Worm (Caenorhabditis elegans): Measurements from ENCODE around the gene rpn-13.
A peak's percentile ranks its signal among the peaks of the same experiment; 100 is the strongest.

rpn-13 gene

DNA sequence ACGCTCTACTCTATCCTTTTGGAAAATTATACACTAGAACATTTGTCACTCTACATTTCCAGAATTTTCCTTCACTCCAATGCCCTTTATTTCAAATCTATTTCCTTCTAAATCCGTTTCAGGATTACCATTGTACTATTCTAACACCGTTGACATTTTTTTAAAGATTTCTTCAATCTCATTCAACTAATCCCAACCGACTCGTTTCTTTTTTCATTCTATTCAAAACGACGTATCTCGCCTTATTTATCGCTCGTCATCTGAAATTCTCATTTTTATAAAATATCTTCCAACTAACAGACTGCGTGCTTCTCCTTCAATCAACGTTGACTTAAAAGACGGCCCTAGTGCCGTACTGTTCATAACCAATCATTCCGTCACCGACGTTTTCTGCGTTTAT, 11.4 kb upstream of the rpn-13 start, which contains the start of gene akap-1:
Gene akap-1 (plus strand): TSS at position 301 of the 400 bp plus-strand sequence.
- TF ChIP-seq pax-3 (tag; optimal IDR thresholded peaks at IDR 0.05): peak; percentile 2
- no peak for TF ChIP-seq Y116A8C.19 (tag; optimal IDR thresholded peaks at IDR 0.05; ENCODE audit: borderline replicate concordance)

DNA sequence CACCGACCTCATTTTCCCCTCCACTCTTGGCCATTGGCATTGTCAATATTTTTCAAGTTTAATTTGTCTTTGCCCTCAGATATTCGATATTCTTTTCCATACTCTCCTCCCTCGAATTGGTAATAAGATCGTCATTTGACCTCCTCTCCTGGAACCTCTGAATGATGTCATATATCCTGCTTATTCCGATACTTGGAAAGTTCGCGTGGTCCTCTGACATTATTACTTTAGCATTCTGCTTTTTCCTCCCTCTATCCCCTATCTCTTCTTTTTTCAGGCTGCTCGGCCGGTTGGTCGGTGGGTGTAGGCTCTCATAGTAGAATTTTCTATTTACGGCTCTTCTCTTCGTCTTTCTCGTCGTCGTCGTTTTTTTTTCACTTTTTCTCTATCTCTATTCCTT, 10.7 kb upstream of the rpn-13 start:
- TF ChIP-seq ztf-4 (tag; optimal IDR thresholded peaks at IDR 0.05) (peak; percentile 10), nhr-12 (tag; optimal IDR thresholded peaks at IDR 0.05) (no peak), nhr-19 (GFP tag; conservative IDR thresholded peaks at IDR 0.05) (peak; percentile 18; the same call in 1 of the 2 replicates), swsn-7 (tag; optimal IDR thresholded peaks at IDR 0.05) (peak; percentile 54), unc-86 (tag; optimal IDR thresholded peaks at IDR 0.05) (peak; percentile 97), ceh-90 (tag; optimal IDR thresholded peaks at IDR 0.05) (no peak), nhr-71 (tag; optimal IDR thresholded peaks at IDR 0.05) (peak; percentile 81), dsc-1 (tag; optimal IDR thresholded peaks at IDR 0.05) (peak; percentile 5), ama-1 (optimal IDR thresholded peaks at IDR 0.05) (peak; percentile 27), egl-13 (tag; optimal IDR thresholded peaks at IDR 0.05) (peak; percentile 83), fkh-8 (tag; optimal IDR thresholded peaks at IDR 0.05) (peak; percentile 64), fkh-10 (GFP tag; optimal IDR thresholded peaks at IDR 0.05) (peak; percentile 88), isw-1 (GFP tag; IDR thresholded peaks at IDR 0.05) (no peak), nhr-47 (tag; optimal IDR thresholded peaks at IDR 0.05) (peak; percentile 71), lsy-2 (tag; optimal IDR thresholded peaks at IDR 0.05) (peak; percentile 10 to 24), lin-14 (GFP tag; optimal IDR thresholded peaks at IDR 0.05) (peak; percentile 85), lir-3 (tag; optimal IDR thresholded peaks at IDR 0.05; ENCODE audit: poor library complexity) (peak; percentile 15), jun-1 (tag; optimal IDR thresholded peaks at IDR 0.05) (no peak), tbx-2 (tag; optimal IDR thresholded peaks at IDR 0.05) (peak; percentile 54), ces-1 (GFP tag; optimal IDR thresholded peaks at IDR 0.05) (peak; percentile 21)

DNA sequence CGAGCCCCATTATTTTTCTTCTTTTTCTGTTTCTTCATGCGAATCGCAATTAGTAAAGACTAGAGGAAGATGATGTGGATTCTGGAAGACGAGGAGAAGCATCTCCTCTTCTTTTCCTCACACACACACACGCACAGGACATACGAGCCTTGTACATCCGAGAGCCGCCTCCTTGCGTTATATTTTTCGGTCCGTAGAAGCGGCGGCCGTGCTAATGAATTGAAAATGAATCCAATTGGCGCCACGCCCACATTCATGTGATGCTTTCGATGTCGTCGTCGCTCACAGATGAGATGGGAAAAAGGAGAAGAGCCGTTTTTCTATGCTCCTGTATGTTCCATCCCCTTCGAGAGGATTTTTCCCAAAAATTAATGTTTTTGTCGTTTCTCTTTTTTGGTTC, 9.7 kb upstream of the rpn-13 start:
- TF ChIP-seq fos-1 (tag; optimal IDR thresholded peaks at IDR 0.05): no peak
- no peak for TF ChIP-seq zag-1 (tag; optimal IDR thresholded peaks at IDR 0.05)
- TF ChIP-seq ceh-88 (GFP tag; IDR thresholded peaks at IDR 0.05): no peak
- peak; percentile 20 for TF ChIP-seq nhr-71 (tag; optimal IDR thresholded peaks at IDR 0.05)
- TF ChIP-seq sptf-1 (tag; optimal IDR thresholded peaks at IDR 0.05): no peak
- peak; percentile 63 for TF ChIP-seq ceh-63 (GFP tag; optimal IDR thresholded peaks at IDR 0.05)
- no peak for TF ChIP-seq ceh-90 (tag; optimal IDR thresholded peaks at IDR 0.05)
- no peak for TF ChIP-seq F16B12.6 (tag; optimal IDR thresholded peaks at IDR 0.05)
- peak; percentile 70 for TF ChIP-seq lin-14 (GFP tag; optimal IDR thresholded peaks at IDR 0.05)
- TF ChIP-seq unc-86 (tag; optimal IDR thresholded peaks at IDR 0.05): peak; percentile 4
- TF ChIP-seq aly-2 (tag; optimal IDR thresholded peaks at IDR 0.05): no peak

- TF ChIP-seq vab-15 (tag; optimal IDR thresholded peaks at IDR 0.05) (no peak), lin-14 (GFP tag; optimal IDR thresholded peaks at IDR 0.05) (peak; percentile 48), fkh-10 (GFP tag; optimal IDR thresholded peaks at IDR 0.05) (peak; percentile 92)
These were observed 8.7 kb upstream of the rpn-13 start for ce11 chrIII:6350424-6350823.

- no peak for TF ChIP-seq mep-1 (tag; optimal IDR thresholded peaks at IDR 0.05)
- no peak for TF ChIP-seq pax-3 (tag; optimal IDR thresholded peaks at IDR 0.05)
- TF ChIP-seq sox-4 (tag; optimal IDR thresholded peaks at IDR 0.05): no peak
- no peak for TF ChIP-seq C04F5.9 (tag; optimal IDR thresholded peaks at IDR 0.05)
- peak; percentile 1 for TF ChIP-seq dsc-1 (tag; optimal IDR thresholded peaks at IDR 0.05)
- peak; percentile 44 for TF ChIP-seq egl-13 (tag; optimal IDR thresholded peaks at IDR 0.05)
- TF ChIP-seq unc-86 (tag; optimal IDR thresholded peaks at IDR 0.05): peak; percentile 37
- TF ChIP-seq lsy-2 (tag; optimal IDR thresholded peaks at IDR 0.05): peak in 1 of 2 experiments; percentile 48
- no peak for TF ChIP-seq elt-2 (tag; optimal IDR thresholded peaks at IDR 0.05)
- no peak for TF ChIP-seq Y116A8C.19 (tag; optimal IDR thresholded peaks at IDR 0.05; ENCODE audit: borderline replicate concordance)
- TF ChIP-seq xbp-1 (tag; optimal IDR thresholded peaks at IDR 0.05): no peak
- 0 out of 2 replicates have a peak, but pooled peaks have one; percentile 2 for TF ChIP-seq isw-1 (GFP tag; IDR thresholded peaks at IDR 0.05)
- no peak for TF ChIP-seq hpl-2 (GFP tag; optimal IDR thresholded peaks at IDR 0.05)
- no peak for TF ChIP-seq sptf-1 (tag; optimal IDR thresholded peaks at IDR 0.05)
- peak; percentile 73 for TF ChIP-seq fkh-8 (tag; optimal IDR thresholded peaks at IDR 0.05)
- TF ChIP-seq fos-1 (tag; optimal IDR thresholded peaks at IDR 0.05): no peak
- TF ChIP-seq nhr-90 (tag; optimal IDR thresholded peaks at IDR 0.05; ENCODE audit: poor library complexity): no peak
- TF ChIP-seq vab-15 (tag; optimal IDR thresholded peaks at IDR 0.05): no peak
- no peak for TF ChIP-seq mef-2 (tag; optimal IDR thresholded peaks at IDR 0.05)
- peak; percentile 12 for TF ChIP-seq fkh-10 (GFP tag; optimal IDR thresholded peaks at IDR 0.05)
- no peak for TF ChIP-seq snpc-4 (tag; optimal IDR thresholded peaks at IDR 0.05)
- TF ChIP-seq ceh-90 (tag; optimal IDR thresholded peaks at IDR 0.05): no peak
- TF ChIP-seq nhr-71 (tag; optimal IDR thresholded peaks at IDR 0.05): peak; percentile 67
- TF ChIP-seq lir-3 (tag; optimal IDR thresholded peaks at IDR 0.05; ENCODE audit: poor library complexity): no peak
- TF ChIP-seq ztf-4 (tag; optimal IDR thresholded peaks at IDR 0.05): no peak
- TF ChIP-seq nhr-76 (tag; optimal IDR thresholded peaks at IDR 0.05): no peak
- peak; percentile 46 for TF ChIP-seq irx-1 (tag; optimal IDR thresholded peaks at IDR 0.05)
- no peak for TF ChIP-seq ztf-11 (tag; optimal IDR thresholded peaks at IDR 0.05)
- peak; percentile 57 for TF ChIP-seq tbx-2 (tag; optimal IDR thresholded peaks at IDR 0.05)
- TF ChIP-seq nhr-47 (tag; optimal IDR thresholded peaks at IDR 0.05): peak; percentile 52
These were observed 6.8 kb upstream of the rpn-13 start for ce11 chrIII:6348578-6348977.
